Fruit fly (Drosophila melanogaster) whole organism, pupa: Measurements from ENCODE around the gene Nep4.

ENCODE experiments used
- CG15710 ChIP-seq: fragments of 200-800 bp; sonication (Bioruptor generic); optimal IDR thresholded peaks from 2 replicates; lab custom pipeline; 2018; ENCODE audit warnings: missing biosample characterization, mild to moderate bottlenecking, missing genetic modification characterization, moderate library complexity
- D1 ChIP-seq: fragments of 200-800 bp; sonication (Bioruptor generic); optimal IDR thresholded peaks from 2 replicates; lab custom pipeline; 2018; ENCODE audit warnings: missing biosample characterization, mild to moderate bottlenecking, missing genetic modification characterization, moderate library complexity
- Pif1A ChIP-seq: fragments of 200-800 bp; sonication (Bioruptor generic); optimal IDR thresholded peaks from 3 replicates; lab custom pipeline; 2016; ENCODE audit warnings: missing biosample characterization, missing genetic modification characterization
- Pif1B ChIP-seq: fragments of 200-800 bp; sonication (Bioruptor generic); optimal IDR thresholded peaks from 3 replicates; lab custom pipeline; 2016; ENCODE audit warnings: missing biosample characterization, missing genetic modification characterization
- rn ChIP-seq: fragments of 200-800 bp; sonication (Bioruptor generic); IDR thresholded peaks from 2 replicates; pipeline ENCODE4 v1.3.6; 2022; ENCODE audit warnings: missing biosample characterization, missing genetic modification characterization

DNA sequence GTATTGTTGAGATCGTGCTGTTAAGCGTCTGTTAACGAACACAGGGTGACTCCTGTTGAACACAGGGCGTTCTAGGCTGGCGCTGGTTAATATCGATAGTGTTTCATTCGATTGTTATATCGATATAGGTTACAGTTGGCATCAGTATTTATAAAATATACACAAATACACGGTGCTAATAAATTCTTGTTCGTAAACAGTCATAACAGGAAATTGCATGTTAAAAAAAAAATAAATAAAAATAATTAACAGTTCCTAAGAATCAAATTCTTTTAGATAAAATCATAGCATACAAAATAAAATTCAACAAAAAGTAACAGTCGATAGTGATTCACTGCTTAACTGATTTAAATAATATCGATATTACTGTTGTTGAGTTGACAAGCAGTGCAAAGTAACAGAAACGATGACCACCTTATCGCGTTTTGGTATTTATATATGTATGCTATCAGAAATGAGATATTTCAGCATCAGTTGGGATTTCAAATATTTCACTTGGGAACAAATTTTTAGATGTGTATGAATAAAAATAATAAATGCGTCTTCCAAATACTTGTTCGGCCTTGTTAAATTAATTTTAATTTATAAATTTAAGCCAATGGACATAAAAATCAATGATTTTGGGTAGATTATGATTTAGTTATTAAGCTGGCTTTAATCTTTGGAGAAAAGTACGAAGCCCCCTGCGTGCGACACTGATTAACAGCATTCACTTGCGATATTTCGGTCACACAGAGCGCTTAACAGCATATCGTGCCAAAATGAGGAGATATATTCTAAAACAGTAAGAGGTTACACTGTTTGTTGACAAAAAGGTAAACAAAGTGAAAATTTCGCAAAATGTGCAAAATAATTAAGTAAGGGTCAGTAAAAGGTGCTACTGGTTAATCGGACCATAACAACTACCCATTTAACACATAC, 24.8 kb downstream of the Nep4 start, which contains the start of the genes Pi3K92E and Lrrk:
- no peak for TF ChIP-seq Pif1A (GFP tag; lab: Kevin White, UChicago)
- no peak for TF ChIP-seq D1 (tag; lab: Kevin White, UChicago)
- TF ChIP-seq Pif1B (GFP tag; lab: Kevin White, UChicago) = no peak
- no peak for TF ChIP-seq CG15710 (tag; lab: Kevin White, UChicago)
- TF ChIP-seq rn (GFP tag; lab: Robert Waterston, UW) = no peak
